Fruit fly (Drosophila melanogaster): ENCODE data around the gene Acox3.

Gene Acox3

dm6 chr2L:6479226-6479906, 31.2 kb upstream of the Acox3 start (continued):
- TF ChIP-seq CG14441 (GFP tag; IDR thresholded peaks at IDR 0.05) (no peak), Usf (GFP tag; optimal IDR thresholded peaks at IDR 0.05) (no peak), nerfin-1 (tag; optimal IDR thresholded peaks at IDR 0.05) (peak; percentile 40), Spps (tag; optimal IDR thresholded peaks at IDR 0.05) (no peak), stc (GFP tag; IDR thresholded peaks at IDR 0.05) (peak; percentile 49; the same call in 1 of the 2 replicates), stwl (tag; optimal IDR thresholded peaks at IDR 0.05) (peak; percentile 33), CG11398 (GFP tag; optimal IDR thresholded peaks at IDR 0.05) (no peak), Taf1 (GFP tag; IDR thresholded peaks at IDR 0.05) (no peak), CG32532 (GFP tag; IDR thresholded peaks at IDR 0.05) (peak; percentile 62; the same call in 1 of the 2 replicates), sr (GFP tag; IDR thresholded peaks at IDR 0.05) (peak; percentile 14; the same call in 2 of the 3 replicates), tap (tag; optimal IDR thresholded peaks at IDR 0.05) (peak; percentile 55), Sry-β (GFP tag; optimal IDR thresholded peaks at IDR 0.05) (no peak), CG10321 (GFP tag; IDR thresholded peaks at IDR 0.05) (no peak), Hey (tag; optimal IDR thresholded peaks at IDR 0.05) (peak; percentile 41), dati (GFP tag; IDR thresholded peaks at IDR 0.05) (no peak), CG2120 (GFP tag; optimal IDR thresholded peaks at IDR 0.05) (peak; percentile 30), CG6272 (GFP tag; IDR thresholded peaks at IDR 0.05) (no peak), btn (GFP tag; optimal IDR thresholded peaks at IDR 0.05) (no peak), GATAe (GFP tag; conservative IDR thresholded peaks at IDR 0.05) (no peak), Six4 (GFP tag; optimal IDR thresholded peaks at IDR 0.05) (no peak), Fer1 (GFP tag; optimal IDR thresholded peaks at IDR 0.05) (peak; percentile 85), cas (GFP tag; IDR thresholded peaks at IDR 0.05) (no peak), HLH4C (GFP tag; IDR thresholded peaks at IDR 0.05; ENCODE audit: partially characterized antibody) (no peak), twi (tag; optimal IDR thresholded peaks at IDR 0.05) (peak; percentile 2), lab (GFP tag; optimal IDR thresholded peaks at IDR 0.05) (peak; percentile 80), unc-4 (GFP tag; IDR thresholded peaks at IDR 0.05; ENCODE audit: partially characterized antibody) (no peak), pfk (GFP tag; optimal IDR thresholded peaks at IDR 0.05) (peak; percentile 67), oc (tag; optimal IDR thresholded peaks at IDR 0.05) (no peak), CG16779 (GFP tag; IDR thresholded peaks at IDR 0.05) (no peak), CG10267 (tag; optimal IDR thresholded peaks at IDR 0.05) (peak; percentile 8), ranshi (GFP tag; IDR thresholded peaks at IDR 0.05) (peak; percentile 10; the same call in 1 of the 2 replicates), Awh (GFP tag; IDR thresholded peaks at IDR 0.05) (no peak), CG3838 (GFP tag; optimal IDR thresholded peaks at IDR 0.05) (no peak), tup (GFP tag; optimal IDR thresholded peaks at IDR 0.05) (no peak), CG8089 (GFP tag; optimal IDR thresholded peaks at IDR 0.05) (no peak), usp (GFP tag; optimal IDR thresholded peaks at IDR 0.05) (no peak), dm (GFP tag; optimal IDR thresholded peaks at IDR 0.05) (peak; percentile 14), CG16813 (GFP tag; IDR thresholded peaks at IDR 0.05; ENCODE audit: partially characterized antibody) (no peak), CG9215 (GFP tag; IDR thresholded peaks at IDR 0.05) (peak; percentile 84), CG3407 (GFP tag; optimal IDR thresholded peaks at IDR 0.05) (no peak), CG17568 (GFP tag; optimal IDR thresholded peaks at IDR 0.05) (peak; percentile 75), Dip2 (GFP tag; IDR thresholded peaks at IDR 0.05) (no peak), bsh (GFP tag; optimal IDR thresholded peaks at IDR 0.05) (peak; percentile 11 to 21), CG10366 (GFP tag; IDR thresholded peaks at IDR 0.05) (no peak), H15 (GFP tag; IDR thresholded peaks at IDR 0.05) (no peak), Abd-B (GFP tag; optimal IDR thresholded peaks at IDR 0.05) (no peak), HHEX (GFP tag; optimal IDR thresholded peaks at IDR 0.05) (peak; percentile 65), tll (GFP tag; optimal IDR thresholded peaks at IDR 0.05) (no peak), CG3995 (GFP tag; optimal IDR thresholded peaks at IDR 0.05) (no peak), YL-1 (GFP tag; optimal IDR thresholded peaks at IDR 0.05) (peak; percentile 78)

All from whole organism, embryonic.